Fruit fly (Drosophila melanogaster): ENCODE measurements around the gene CG2816.

DNA sequence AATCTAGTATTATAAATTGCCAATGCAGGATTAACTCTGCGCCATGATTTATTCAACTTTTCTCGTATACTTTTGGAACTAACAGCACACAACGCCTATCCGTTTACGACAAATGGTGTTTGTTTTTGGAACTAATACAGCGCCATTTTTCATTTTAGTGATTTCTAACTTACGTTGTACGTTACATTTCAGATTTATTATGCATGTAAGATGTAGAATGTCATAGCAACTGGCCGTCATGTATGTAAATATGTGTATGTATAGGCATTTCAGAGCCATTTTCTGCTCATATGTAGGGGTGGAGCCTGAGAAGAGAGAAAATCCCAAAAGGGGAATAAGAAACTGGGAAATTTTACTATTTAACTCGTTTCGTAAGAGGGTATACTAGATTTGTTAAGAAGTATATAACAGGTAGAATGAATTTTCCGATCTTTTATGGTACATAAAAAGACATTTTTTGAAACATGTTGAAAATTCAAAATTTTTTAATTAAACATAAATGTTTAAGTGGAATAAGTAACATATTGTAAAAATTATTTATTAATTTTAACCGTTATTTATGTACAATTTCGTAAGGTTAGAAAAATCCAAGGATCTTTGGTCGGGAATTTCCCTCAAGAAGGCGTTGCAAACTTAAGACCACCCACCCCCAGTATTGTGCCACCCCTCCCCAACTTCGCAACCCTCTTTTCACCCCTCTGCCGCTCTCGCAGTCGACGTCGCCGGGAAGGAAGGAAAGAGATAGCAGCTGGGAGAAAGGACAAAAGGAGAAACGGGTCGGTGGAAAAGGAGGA, 45.9 kb upstream of the CG2816 start:
- TF ChIP-seq insv (optimal IDR thresholded peaks at IDR 0.05) = no peak
- TF ChIP-seq Sin3A (optimal IDR thresholded peaks at IDR 0.05) = no peak
